Worm (Caenorhabditis elegans) whole organism, L4/young adult: ENCODE results near the gene crn-7.

Experiments used
- W03F9.2 ChIP-seq: fragments of 150-350 bp; optimal IDR thresholded peaks from 2 replicates; lab custom pipeline; 2014; ENCODE audit warnings: missing biosample characterization, missing genetic modification characterization
- him-1 ChIP-seq: sonication (generic microtip); optimal IDR thresholded peaks from 2 replicates; lab custom pipeline; 2016; ENCODE audit warnings: missing genotype, missing genetic modification reagents, missing genetic modification characterization, missing compliant biosample characterization

ce11 chrIII:8224769-8225168 lies 43.6 kb upstream of the crn-7 start, which contains the start of gene mob-4:
- TF ChIP-seq him-1 (tag; lab: Kevin White, UChicago): no peak
- no peak for TF ChIP-seq W03F9.2 (tag; lab: Kevin White, UChicago)
